Fruit fly (Drosophila melanogaster) whole organism, adult: ENCODE measurements around the gene CG33060.

Source experiments
- CG12768 ChIP-seq: fragments of 200-800 bp; sonication (Bioruptor generic); optimal IDR thresholded peaks from 2 replicates; lab custom pipeline; 2017; ENCODE audit warnings: missing biosample characterization, missing genetic modification characterization, mild to moderate bottlenecking, moderate library complexity, missing genetic modification reagents
- CG33017 ChIP-seq: fragments of 200-800 bp; sonication (Bioruptor generic); optimal IDR thresholded peaks from 2 replicates; lab custom pipeline; 2018; ENCODE audit warnings: missing biosample characterization, mild to moderate bottlenecking, missing genetic modification characterization, moderate library complexity
- CG7101 ChIP-seq: fragments of 200-800 bp; sonication (Bioruptor generic); optimal IDR thresholded peaks from 2 replicates; lab custom pipeline; 2018; ENCODE audit warnings: missing biosample characterization, mild to moderate bottlenecking, missing genetic modification characterization, moderate library complexity
- Clk ChIP-seq: fragments of 200-800 bp; sonication (Bioruptor generic); optimal IDR thresholded peaks from 2 replicates; lab custom pipeline; 2017; ENCODE audit warnings: missing biosample characterization, missing genetic modification characterization
- Crg-1 ChIP-seq: fragments of 200-800 bp; sonication (Bioruptor generic); optimal IDR thresholded peaks from 2 replicates; lab custom pipeline; 2016; ENCODE audit warnings: missing biosample characterization, missing genetic modification characterization
- bab1 ChIP-seq: fragments of 200-800 bp; sonication (Bioruptor generic); optimal IDR thresholded peaks from 3 replicates; lab custom pipeline; 2019; ENCODE audit warnings: missing biosample characterization, mild to moderate bottlenecking, missing genetic modification characterization, moderate library complexity
- cic ChIP-seq: fragments of 200-800 bp; sonication (Bioruptor generic); optimal IDR thresholded peaks from 2 replicates; lab custom pipeline; 2017; ENCODE audit warnings: missing biosample characterization, mild to moderate bottlenecking, missing genetic modification characterization, moderate library complexity
- kay ChIP-seq: fragments of 200-800 bp; sonication (Bioruptor generic); peaks from one replicate; lab custom pipeline; 2016; ENCODE audit warnings: missing biosample characterization, missing genetic modification characterization, borderline replicate concordance
- ovo ChIP-seq: fragments of 200-800 bp; sonication (Bioruptor generic); optimal IDR thresholded peaks from 2 replicates; lab custom pipeline; 2016; ENCODE audit warnings: missing biosample characterization, missing genetic modification characterization
- toe ChIP-seq: fragments of 200-800 bp; sonication (Bioruptor generic); optimal IDR thresholded peaks from 2 replicates; lab custom pipeline; 2016; ENCODE audit warnings: missing biosample characterization, missing genetic modification characterization

- no peak for TF ChIP-seq Clk (GFP tag; lab: Kevin White, UChicago)
- TF ChIP-seq kay (GFP tag; lab: Kevin White, UChicago): no peak
- TF ChIP-seq bab1 (GFP tag; lab: Kevin White, UChicago): no peak
- TF ChIP-seq CG12768 (GFP tag; lab: Kevin White, UChicago): no peak
- no peak for TF ChIP-seq Crg-1 (GFP tag; lab: Kevin White, UChicago)
- no peak for TF ChIP-seq toe (GFP tag; lab: Kevin White, UChicago)
- no peak for TF ChIP-seq cic (GFP tag; lab: Kevin White, UChicago)
- no peak for TF ChIP-seq ovo (GFP tag; lab: Kevin White, UChicago)
- TF ChIP-seq CG7101 (tag; lab: Kevin White, UChicago): no peak
- no peak for TF ChIP-seq CG33017 (tag; lab: Kevin White, UChicago)
These were observed 44.6 kb upstream of the CG33060 start for dm6 chr3L:16286258-16286657.
